Fruit fly (Drosophila melanogaster) Kc167 (cell line): ENCODE data around the gene Dscam4.

Experiments used
- Myc ChIP-seq: fragments of >200 bp; optimal IDR thresholded peaks from 2 replicates; lab custom pipeline; 2017; ENCODE audit warnings: missing external identifiers
- Sin3A ChIP-seq: fragments of >200 bp; optimal IDR thresholded peaks from 2 replicates; lab custom pipeline; 2018; ENCODE audit warnings: missing external identifiers
- h ChIP-seq: fragments of >200 bp; optimal IDR thresholded peaks from 3 replicates; lab custom pipeline; 2018; ENCODE audit warnings: missing external identifiers
- insv ChIP-seq: fragments of >200 bp; optimal IDR thresholded peaks from 3 replicates; lab custom pipeline; 2018; ENCODE audit warnings: missing external identifiers
- psq ChIP-seq: fragments of >200 bp; optimal IDR thresholded peaks from 2 replicates; lab custom pipeline; 2017; ENCODE audit warnings: missing external identifiers
- ttk ChIP-seq: sonication (Bioruptor generic); optimal IDR thresholded peaks from 2 replicates; lab custom pipeline; 2017; ENCODE audit warnings: missing external identifiers

Dscam4 gene

dm6 chr3L:8323817-8324216, 85.4 kb downstream of the Dscam4 start:
- no peak for TF ChIP-seq Myc
- no peak for TF ChIP-seq Sin3A (lab: Kevin White, UChicago)
- no peak for TF ChIP-seq psq
- TF ChIP-seq h (lab: Kevin White, UChicago), result no peak
- TF ChIP-seq ttk (lab: Kevin White, UChicago), result no peak
- no peak for TF ChIP-seq insv (lab: Kevin White, UChicago)

- no peak for TF ChIP-seq Myc
- no peak for TF ChIP-seq h (lab: Kevin White, UChicago)
- TF ChIP-seq insv (lab: Kevin White, UChicago), result no peak
- TF ChIP-seq ttk (lab: Kevin White, UChicago), result no peak
- no peak for TF ChIP-seq Sin3A (lab: Kevin White, UChicago)
- no peak for TF ChIP-seq psq
Observed at dm6 chr3L:8325559-8325958, 87.1 kb downstream of the Dscam4 start, which contains the start of gene CG34461. Gene CG34461, plus strand, starts transcription at chr3L:8325859.

dm6 chr3L:8328283-8328682, 89.8 kb downstream of the Dscam4 start, which contains the start of gene CG34462:
Gene CG34462, plus strand, starts transcription at chr3L:8328583.
- TF ChIP-seq Sin3A (lab: Kevin White, UChicago), result no peak
- TF ChIP-seq ttk (lab: Kevin White, UChicago), result no peak
- no peak for TF ChIP-seq h (lab: Kevin White, UChicago)
- no peak for TF ChIP-seq Myc
- no peak for TF ChIP-seq insv (lab: Kevin White, UChicago)
- no peak for TF ChIP-seq psq

- TF ChIP-seq ttk (lab: Kevin White, UChicago) (no peak), Myc (no peak), h (lab: Kevin White, UChicago) (no peak), insv (lab: Kevin White, UChicago) (no peak), psq (no peak), Sin3A (lab: Kevin White, UChicago) (no peak)
Observed at dm6 chr3L:8329005-8329404, 90.6 kb downstream of the Dscam4 start.

dm6 chr3L:8331414-8331813, 93.0 kb downstream of the Dscam4 start:
- TF ChIP-seq ttk (lab: Kevin White, UChicago) (no peak), insv (lab: Kevin White, UChicago) (no peak), Myc (no peak), Sin3A (lab: Kevin White, UChicago) (no peak), h (lab: Kevin White, UChicago) (no peak), psq (no peak)
